Fruit fly (Drosophila melanogaster): ENCODE data around the gene CG11294.

Gene CG11294

DNA sequence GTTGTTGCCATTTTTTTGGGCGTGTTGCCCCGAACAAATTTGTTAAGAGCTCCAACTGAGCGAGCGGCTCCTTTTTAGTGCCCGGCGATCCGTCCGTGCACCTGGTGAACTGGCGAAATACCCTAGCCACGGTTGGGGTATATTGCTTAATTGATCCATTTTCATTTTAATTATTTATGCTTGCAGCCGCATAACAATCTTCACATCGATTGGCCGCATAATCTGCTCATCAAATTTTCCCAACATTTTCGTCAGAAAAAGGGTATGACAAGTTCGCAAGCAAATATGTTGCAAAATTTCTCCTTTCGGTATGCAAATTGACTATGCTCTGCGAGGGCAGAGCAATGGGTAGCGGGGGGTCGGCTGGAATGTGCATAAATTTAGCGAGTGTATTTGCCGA lies 25.7 kb downstream of the CG11294 start (continued):
- TF ChIP-seq Dif (GFP tag; optimal IDR thresholded peaks at IDR 0.05; ENCODE audit: partially characterized antibody) (no peak), GATAd (GFP tag; optimal IDR thresholded peaks at IDR 0.05) (no peak)

DNA sequence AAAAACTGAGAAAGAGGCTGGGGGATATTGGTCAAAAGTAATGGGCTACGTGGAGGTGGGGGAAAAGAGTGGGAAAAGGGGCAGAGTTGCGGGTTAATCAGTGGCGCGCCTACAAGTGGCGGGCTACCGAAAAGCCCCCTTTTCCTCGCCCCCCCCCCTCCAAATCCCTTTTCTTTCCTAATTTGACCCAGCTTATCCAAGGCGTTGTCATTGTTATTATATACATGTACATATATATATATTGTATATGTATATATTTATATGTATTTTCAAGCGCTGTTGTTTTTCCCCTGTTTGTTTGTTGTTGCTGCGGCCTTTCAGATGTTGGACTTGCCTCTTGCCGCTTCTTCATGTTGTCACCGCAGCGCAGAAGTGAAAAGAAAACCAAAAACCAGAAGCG lies 26.4 kb downstream of the CG11294 start:
- TF ChIP-seq psq (GFP tag; optimal IDR thresholded peaks at IDR 0.05) = no peak
- TF ChIP-seq CG9705 (GFP tag; optimal IDR thresholded peaks at IDR 0.05) = no peak
- no peak for TF ChIP-seq woc (GFP tag; optimal IDR thresholded peaks at IDR 0.05)
- no peak for TF ChIP-seq sv (GFP tag; optimal IDR thresholded peaks at IDR 0.05)
- TF ChIP-seq sage (GFP tag; optimal IDR thresholded peaks at IDR 0.05) = no peak
- no peak for TF ChIP-seq lola (GFP tag; optimal IDR thresholded peaks at IDR 0.05)
- TF ChIP-seq Jra (GFP tag; optimal IDR thresholded peaks at IDR 0.05) = no peak
- no peak for TF ChIP-seq dl (GFP tag; optimal IDR thresholded peaks at IDR 0.05; ENCODE audit: insufficient read depth in 1 of 2, partially characterized antibody in 2 of 2)
- TF ChIP-seq dsf (GFP tag; optimal IDR thresholded peaks at IDR 0.05; ENCODE audit: borderline replicate concordance) = no peak

DNA sequence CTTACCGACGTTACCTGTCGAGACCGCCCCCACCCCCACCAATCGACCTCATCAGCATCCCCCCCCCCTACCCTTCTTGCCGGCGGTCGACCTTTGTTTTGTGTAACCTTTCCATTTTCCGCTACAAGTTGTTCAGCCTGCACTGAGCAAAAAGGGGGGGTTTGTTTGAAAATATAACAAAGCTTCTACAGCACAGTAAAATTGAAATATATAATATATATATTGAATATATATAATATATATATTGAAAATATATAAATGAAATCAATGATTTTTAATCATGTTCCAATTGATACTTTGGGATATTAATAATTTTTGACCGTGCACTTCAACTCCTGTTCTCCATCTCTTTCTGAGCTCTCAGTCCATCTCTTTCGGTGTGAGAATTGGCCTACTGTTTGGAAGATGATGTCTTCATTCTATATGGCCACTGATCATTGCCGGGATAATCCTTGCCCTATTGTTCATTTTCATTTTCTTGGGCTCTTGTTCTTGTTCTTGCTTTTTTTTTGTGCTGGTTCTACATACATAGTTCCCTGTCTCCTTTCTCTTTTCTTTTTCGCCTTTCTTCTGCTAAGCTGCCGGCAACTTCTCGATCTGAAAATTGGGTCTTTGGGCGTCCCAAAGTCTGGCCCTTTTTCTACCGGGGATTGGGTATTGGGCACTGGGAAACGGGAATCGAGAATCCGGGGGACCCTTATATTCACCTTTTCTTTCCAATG lies 27.7 kb downstream of the CG11294 start:
- TF ChIP-seq Rel (GFP tag; optimal IDR thresholded peaks at IDR 0.05) (no peak), Rel (tag; optimal IDR thresholded peaks at IDR 0.05) (no peak), sage (GFP tag; optimal IDR thresholded peaks at IDR 0.05) (no peak), foxo (GFP tag; optimal IDR thresholded peaks at IDR 0.05) (no peak), GATAd (GFP tag; optimal IDR thresholded peaks at IDR 0.05) (no peak), CrebA (GFP tag; optimal IDR thresholded peaks at IDR 0.05; ENCODE audit: borderline replicate concordance) (no peak), Hnf4 (GFP tag; optimal IDR thresholded peaks at IDR 0.05) (no peak), ey (GFP tag; optimal IDR thresholded peaks at IDR 0.05) (no peak), Vsx2 (GFP tag; optimal IDR thresholded peaks at IDR 0.05; ENCODE audit: partially characterized antibody) (no peak), sv (GFP tag; optimal IDR thresholded peaks at IDR 0.05) (no peak), fru (GFP tag; optimal IDR thresholded peaks at IDR 0.05) (no peak)

DNA sequence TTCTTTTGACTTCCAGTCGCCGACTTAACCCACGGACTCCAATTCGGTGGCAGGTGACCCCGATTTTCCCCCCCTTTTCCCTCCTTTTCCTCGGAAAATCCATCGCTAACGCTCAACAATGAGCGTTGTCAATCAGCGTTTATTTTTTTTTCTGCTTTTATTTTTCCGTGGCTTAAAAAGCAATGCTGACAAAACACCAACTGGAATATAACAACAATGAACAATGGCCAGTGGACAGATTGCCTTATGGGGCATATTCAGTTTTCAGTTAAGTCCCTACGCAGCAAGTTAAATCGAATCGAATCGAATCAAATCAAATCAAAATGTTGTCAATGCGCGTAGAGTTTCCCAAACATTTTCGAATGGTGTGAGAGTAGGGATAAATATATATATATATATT lies 29.6 kb downstream of the CG11294 start:
- no peak for TF ChIP-seq CG32264 (GFP tag; optimal IDR thresholded peaks at IDR 0.05)
- no peak for TF ChIP-seq Hnf4 (GFP tag; optimal IDR thresholded peaks at IDR 0.05)
- TF ChIP-seq h (GFP tag; optimal IDR thresholded peaks at IDR 0.05) = no peak
- no peak for TF ChIP-seq brk (GFP tag; optimal IDR thresholded peaks at IDR 0.05)
- TF ChIP-seq Rel (GFP tag; optimal IDR thresholded peaks at IDR 0.05) = no peak
- no peak for TF ChIP-seq Rel (tag; optimal IDR thresholded peaks at IDR 0.05)
- no peak for TF ChIP-seq sage (GFP tag; optimal IDR thresholded peaks at IDR 0.05)
- no peak for TF ChIP-seq sv (GFP tag; optimal IDR thresholded peaks at IDR 0.05)
- TF ChIP-seq jim (GFP tag; optimal IDR thresholded peaks at IDR 0.05) = no peak
- TF ChIP-seq psq (GFP tag; optimal IDR thresholded peaks at IDR 0.05) = no peak
- no peak for TF ChIP-seq Vsx2 (GFP tag; optimal IDR thresholded peaks at IDR 0.05; ENCODE audit: partially characterized antibody)
- no peak for TF ChIP-seq GATAd (GFP tag; optimal IDR thresholded peaks at IDR 0.05)
- TF ChIP-seq Myc (optimal IDR thresholded peaks at IDR 0.05) = no peak
- TF ChIP-seq Mio (GFP tag; optimal IDR thresholded peaks at IDR 0.05) = no peak
- no peak for TF ChIP-seq br (GFP tag; optimal IDR thresholded peaks at IDR 0.05)

DNA sequence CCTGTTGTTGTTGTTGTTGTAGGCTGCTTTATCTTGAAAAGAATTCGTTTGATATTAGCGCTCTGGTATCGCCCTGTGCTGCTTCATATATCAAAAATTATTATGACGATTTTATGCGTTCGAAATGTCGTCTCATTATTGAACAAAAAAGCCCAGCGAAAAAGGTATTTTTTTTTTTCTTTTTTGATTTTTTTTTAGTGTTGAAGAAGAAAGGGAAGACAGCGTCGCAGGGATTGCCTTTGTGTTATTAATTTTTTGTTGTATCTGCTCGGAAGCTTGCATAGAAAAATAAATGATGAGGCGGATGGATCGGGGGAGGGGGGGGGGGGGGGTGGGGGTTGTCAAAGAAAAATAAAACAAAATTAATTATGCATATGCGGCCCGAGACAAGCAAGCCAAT lies 31.2 kb downstream of the CG11294 start:
- no peak for TF ChIP-seq Vsx2 (GFP tag; optimal IDR thresholded peaks at IDR 0.05; ENCODE audit: partially characterized antibody)
- TF ChIP-seq HLH106 (tag; optimal IDR thresholded peaks at IDR 0.05) = no peak
- no peak for TF ChIP-seq dsf (GFP tag; optimal IDR thresholded peaks at IDR 0.05; ENCODE audit: borderline replicate concordance)
- TF ChIP-seq CrebA (GFP tag; optimal IDR thresholded peaks at IDR 0.05; ENCODE audit: borderline replicate concordance) = no peak
- no peak for TF ChIP-seq GATAd (GFP tag; optimal IDR thresholded peaks at IDR 0.05)
- TF ChIP-seq sv (GFP tag; optimal IDR thresholded peaks at IDR 0.05) = no peak
- no peak for TF ChIP-seq ey (GFP tag; optimal IDR thresholded peaks at IDR 0.05)

DNA sequence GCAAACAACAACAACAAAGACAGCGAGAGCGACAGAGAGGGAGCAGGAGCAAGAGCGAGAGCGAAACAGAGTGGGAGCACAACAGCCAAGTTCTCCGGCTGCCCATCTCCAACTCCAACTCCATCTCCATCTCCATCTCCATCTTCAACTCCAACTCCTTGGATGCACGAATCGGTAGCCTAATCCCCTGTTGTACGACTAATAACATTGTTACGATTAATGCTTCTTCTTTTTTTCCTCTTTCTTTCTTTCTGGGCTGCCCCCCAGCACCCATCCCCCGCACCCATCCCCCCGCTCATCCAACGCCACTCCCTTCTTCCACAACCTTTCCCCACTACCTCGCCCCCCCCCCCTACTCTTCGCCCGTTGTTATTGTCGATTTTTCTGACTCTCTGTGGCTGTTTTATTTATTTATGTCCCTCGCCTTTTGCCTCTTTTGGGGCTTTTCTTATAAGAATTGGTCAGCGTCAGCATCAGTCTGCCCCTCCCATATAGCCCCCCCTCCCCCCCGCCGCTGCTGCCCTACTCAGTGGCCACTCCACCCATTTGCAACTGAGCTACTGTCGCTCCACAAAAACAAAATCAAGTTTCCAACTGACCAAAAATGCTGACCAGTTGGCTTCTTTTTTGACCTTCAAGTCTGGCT lies 32.1 kb downstream of the CG11294 start:
- TF ChIP-seq br (GFP tag; optimal IDR thresholded peaks at IDR 0.05) (no peak), psq (GFP tag; optimal IDR thresholded peaks at IDR 0.05) (peak; percentile 70), Sp1 (GFP tag; optimal IDR thresholded peaks at IDR 0.05) (no peak), jim (GFP tag; optimal IDR thresholded peaks at IDR 0.05) (peak; percentile 29)
